Worm (Caenorhabditis elegans): ENCODE data around the gene F22B3.5.

DNA sequence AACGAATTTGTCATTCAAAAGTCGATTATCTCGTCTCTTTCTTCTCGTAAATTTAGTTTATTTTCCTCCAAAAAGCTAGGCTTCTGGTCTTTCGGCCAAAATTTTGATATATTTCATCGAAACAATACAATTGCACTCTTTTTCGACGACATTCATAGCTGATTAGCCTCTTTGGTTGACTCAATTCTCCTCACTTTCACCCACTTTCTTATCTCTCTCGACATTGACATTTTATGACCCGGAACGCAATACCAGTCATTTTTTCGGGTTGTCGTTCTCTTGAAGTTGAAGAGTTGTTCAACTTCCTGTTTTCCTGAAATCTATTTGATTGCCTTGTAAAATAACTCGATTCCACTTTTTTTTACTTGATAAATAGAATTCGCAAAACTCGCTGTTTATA, 18.0 kb upstream of the F22B3.5 start:
- no peak for TF ChIP-seq lim-6 (tag; optimal IDR thresholded peaks at IDR 0.05)
- no peak for TF ChIP-seq ref-2 (tag; optimal IDR thresholded peaks at IDR 0.05)
- no peak for TF ChIP-seq fkh-10 (GFP tag; optimal IDR thresholded peaks at IDR 0.05)
- no peak for TF ChIP-seq ceh-19 (GFP tag; optimal IDR thresholded peaks at IDR 0.05)
- TF ChIP-seq dmd-4 (tag; optimal IDR thresholded peaks at IDR 0.05; ENCODE audit: borderline replicate concordance) = no peak
- TF ChIP-seq sox-2 (GFP tag; IDR thresholded peaks at IDR 0.05) = no peak
- no peak for TF ChIP-seq tbx-2 (tag; optimal IDR thresholded peaks at IDR 0.05)
- no peak for TF ChIP-seq pat-9 (tag; optimal IDR thresholded peaks at IDR 0.05)

Data from whole organism, late embryonic.